Worm (Caenorhabditis elegans) whole organism, L1 larva: ENCODE results near the gene mma-1.

Source experiments
- C16A3.4 ChIP-seq: fragments of 150-350 bp; optimal IDR thresholded peaks from 2 replicates; lab custom pipeline; 2014; ENCODE audit warnings: missing biosample characterization, missing genetic modification characterization
- F16B12.6 ChIP-seq: fragments of 150-350 bp; optimal IDR thresholded peaks from 2 replicates; lab custom pipeline; 2014; ENCODE audit warnings: missing biosample characterization, missing genetic modification characterization
- alr-1 ChIP-seq: fragments of 200-800 bp; sonication (Bioruptor generic); optimal IDR thresholded peaks from 2 replicates; lab custom pipeline; 2018; ENCODE audit warnings: borderline replicate concordance, mild to moderate bottlenecking, missing genetic modification characterization, missing compliant biosample characterization
- aly-2 ChIP-seq: fragments of 150-350 bp; optimal IDR thresholded peaks from 2 replicates; lab custom pipeline; 2014; ENCODE audit warnings: missing biosample characterization, missing genetic modification characterization
- ama-1 ChIP-seq: fragments of 150-350 bp; optimal IDR thresholded peaks from 2 replicates; lab custom pipeline; 2014
- ceh-63 ChIP-seq: fragments of 200-800 bp; sonication (Bioruptor generic); optimal IDR thresholded peaks from 2 replicates; lab custom pipeline; 2018; ENCODE audit warnings: mild to moderate bottlenecking, missing genetic modification characterization, missing compliant biosample characterization
- ceh-8 ChIP-seq: fragments of 200-800 bp; sonication (Bioruptor generic); optimal IDR thresholded peaks from 2 replicates; lab custom pipeline; 2018; ENCODE audit warnings: mild to moderate bottlenecking, missing genetic modification characterization, moderate library complexity, missing compliant biosample characterization
- ceh-88 ChIP-seq: fragments of 200-800 bp; sonication (Bioruptor generic); IDR thresholded peaks from 2 replicates; pipeline ENCODE4 v1.3.6; 2022; ENCODE audit warnings: missing genetic modification characterization, missing compliant biosample characterization
- ceh-90 ChIP-seq: sonication (generic microtip); optimal IDR thresholded peaks from 2 replicates; lab custom pipeline; 2016; ENCODE audit warnings: missing genetic modification characterization, missing compliant biosample characterization
- dpl-1 ChIP-seq, 3 experiments: fragments of 150-350 bp in 2 of 3; sonication (generic microtip) in 1 of 3; optimal IDR thresholded peaks; 2 replicates each; lab custom pipeline; 2014 to 2017; ENCODE audit warnings: missing biosample characterization in 3 of 3, missing genetic modification characterization in 3 of 3, missing genetic modification reagents in 3 of 3
- efl-1 ChIP-seq, 4 experiments: fragments of 150-350 bp; optimal IDR thresholded peaks in 3 of 4; peaks in 1 of 4; 1 replicate in 1 of 4; 2 replicates in 3 of 4; lab custom pipeline; 2014; ENCODE audit warnings: missing biosample characterization in 2 of 4, missing genetic modification characterization in 2 of 4, missing genetic modification reagents in 2 of 4
- elt-2 ChIP-seq: sonication (generic microtip); optimal IDR thresholded peaks from 2 replicates; lab custom pipeline; 2016; ENCODE audit warnings: missing genetic modification characterization, mild to moderate bottlenecking, inconsistent platforms, missing compliant biosample characterization, missing genetic modification reagents
- elt-3 ChIP-seq, 6 experiments: fragments of 150-350 bp in 1 of 6; sonication (generic microtip); optimal IDR thresholded peaks; 2 replicates each; lab custom pipeline; 2017 to 2018; ENCODE audit warnings: missing biosample characterization in 6 of 6, missing genetic modification characterization in 6 of 6, inconsistent platforms in 1 of 6
- ets-5 ChIP-seq: fragments of 200-800 bp; sonication (Bioruptor generic); IDR thresholded peaks from 2 replicates; pipeline ENCODE4 v1.3.6; 2022; ENCODE audit warnings: missing genetic modification characterization, missing compliant biosample characterization
- fkh-10 ChIP-seq: sonication (generic microtip); optimal IDR thresholded peaks from 2 replicates; lab custom pipeline; 2017; ENCODE audit warnings: missing biosample characterization, missing genetic modification reagents, missing genetic modification characterization
- fkh-4 ChIP-seq: sonication (generic microtip); optimal IDR thresholded peaks from 2 replicates; lab custom pipeline; 2016; ENCODE audit warnings: missing compliant biosample characterization, missing genetic modification characterization, borderline replicate concordance
- fkh-8 ChIP-seq: sonication (generic microtip); optimal IDR thresholded peaks from 2 replicates; lab custom pipeline; 2016; ENCODE audit warnings: mild to moderate bottlenecking, missing genetic modification characterization, missing compliant biosample characterization
- fos-1 ChIP-seq: fragments of 150-350 bp; optimal IDR thresholded peaks from 2 replicates; lab custom pipeline; 2014; ENCODE audit warnings: missing biosample characterization, missing genetic modification characterization
- isw-1 ChIP-seq: fragments of 200-800 bp; sonication (Bioruptor generic); IDR thresholded peaks from 2 replicates; pipeline ENCODE4 v1.3.6; 2022; ENCODE audit warnings: missing genetic modification characterization, missing compliant biosample characterization
- lin-13 ChIP-seq: fragments of 150-350 bp; optimal IDR thresholded peaks from 2 replicates; lab custom pipeline; 2014; ENCODE audit warnings: missing biosample characterization, missing genetic modification reagents, missing genetic modification characterization
- lin-35 ChIP-seq, 2 experiments: fragments of 150-350 bp; optimal IDR thresholded peaks; 2 replicates each; lab custom pipeline; 2014; ENCODE audit warnings: missing biosample characterization in 2 of 2, missing genetic modification characterization in 2 of 2, missing genetic modification reagents in 2 of 2
- lin-39 ChIP-seq: fragments of 150-350 bp; optimal IDR thresholded peaks from 2 replicates; lab custom pipeline; 2014; ENCODE audit warnings: missing biosample characterization, missing genetic modification reagents, missing genetic modification characterization
- lsy-2 ChIP-seq, 2 experiments: fragments of 150-350 bp; optimal IDR thresholded peaks; 2 replicates each; lab custom pipeline; 2014; ENCODE audit warnings: missing biosample characterization in 2 of 2, missing genetic modification characterization in 2 of 2
- mab-9 ChIP-seq: fragments of 200-800 bp; sonication (Bioruptor generic); IDR thresholded peaks from 2 replicates; pipeline ENCODE4 v1.3.6; 2022; ENCODE audit warnings: missing genetic modification reagents, missing genetic modification characterization, missing compliant biosample characterization
- mdl-1 ChIP-seq, 2 experiments: fragments of 150-350 bp; optimal IDR thresholded peaks; 2 replicates each; lab custom pipeline; 2014 to 2017; ENCODE audit warnings: missing biosample characterization in 2 of 2, missing genetic modification characterization in 2 of 2, inconsistent platforms in 1 of 2
- nhr-12 ChIP-seq: sonication (generic microtip); optimal IDR thresholded peaks from 2 replicates; lab custom pipeline; 2017; ENCODE audit warnings: missing biosample characterization, missing genetic modification characterization
- nhr-20 ChIP-seq: sonication (generic microtip); optimal IDR thresholded peaks from 2 replicates; lab custom pipeline; 2016; ENCODE audit warnings: mild to moderate bottlenecking, missing genetic modification characterization, missing compliant biosample characterization
- nhr-237 ChIP-seq: fragments of 150-350 bp; optimal IDR thresholded peaks from 2 replicates; lab custom pipeline; 2014; ENCODE audit warnings: missing biosample characterization, missing genetic modification characterization
- nhr-28 ChIP-seq: fragments of 150-350 bp; optimal IDR thresholded peaks from 2 replicates; lab custom pipeline; 2014; ENCODE audit warnings: missing biosample characterization, missing genetic modification characterization
- nhr-47 ChIP-seq: sonication (generic microtip); optimal IDR thresholded peaks from 2 replicates; lab custom pipeline; 2016; ENCODE audit warnings: mild to moderate bottlenecking, missing genetic modification characterization, moderate library complexity, missing compliant biosample characterization
- nhr-84 ChIP-seq: sonication (generic microtip); optimal IDR thresholded peaks from 2 replicates; lab custom pipeline; 2017; ENCODE audit warnings: missing biosample characterization, missing genetic modification characterization
- pax-3 ChIP-seq: fragments of 200-800 bp; sonication (Bioruptor generic); optimal IDR thresholded peaks from 2 replicates; lab custom pipeline; 2018; ENCODE audit warnings: mild to moderate bottlenecking, missing genetic modification characterization, moderate library complexity, missing compliant biosample characterization
- rnt-1 ChIP-seq: sonication (generic microtip); optimal IDR thresholded peaks from 2 replicates; lab custom pipeline; 2016; ENCODE audit warnings: mild to moderate bottlenecking, missing genetic modification characterization, moderate library complexity, missing compliant biosample characterization
- skn-1 ChIP-seq: fragments of 150-350 bp; optimal IDR thresholded peaks from 2 replicates; lab custom pipeline; 2014; ENCODE audit warnings: missing biosample characterization, missing genetic modification characterization
- snu-23 ChIP-seq: sonication (generic microtip); optimal IDR thresholded peaks from 2 replicates; lab custom pipeline; 2016; ENCODE audit warnings: missing genetic modification characterization, missing compliant biosample characterization
- sup-37 ChIP-seq: fragments of 200-800 bp; sonication (Bioruptor generic); optimal IDR thresholded peaks from 2 replicates; lab custom pipeline; 2018; ENCODE audit warnings: mild to moderate bottlenecking, missing genetic modification characterization, missing compliant biosample characterization
- swsn-7 ChIP-seq: sonication (generic microtip); optimal IDR thresholded peaks from 2 replicates; lab custom pipeline; 2016; ENCODE audit warnings: missing genetic modification characterization, missing compliant biosample characterization
- tbx-2 ChIP-seq: sonication (generic microtip); optimal IDR thresholded peaks from 2 replicates; lab custom pipeline; 2016; ENCODE audit warnings: missing genetic modification characterization, missing compliant biosample characterization
- unc-30 ChIP-seq: sonication (generic microtip); optimal IDR thresholded peaks from 2 replicates; lab custom pipeline; 2017; ENCODE audit warnings: missing biosample characterization, missing genetic modification characterization
- ztf-11 ChIP-seq, 2 experiments: sonication (generic microtip); optimal IDR thresholded peaks; 2 replicates each; lab custom pipeline; 2016 to 2017; ENCODE audit warnings: missing genetic modification characterization in 2 of 2, missing biosample characterization in 1 of 2, missing compliant biosample characterization in 1 of 2
- ztf-4 ChIP-seq: fragments of 150-350 bp; optimal IDR thresholded peaks from 2 replicates; lab custom pipeline; 2014; ENCODE audit warnings: missing biosample characterization, missing genetic modification characterization

Gene mma-1

ce11 chrV:12612118-12612517 is 16.0 kb upstream of the mma-1 start, which contains the start of gene cyc-2.2:
Gene cyc-2.2, minus strand, starts transcription at chrV:12612218.
- TF ChIP-seq nhr-12 (no peak), swsn-7 (no peak), snu-23 (GFP tag; lab: Kevin White, UChicago) (no peak), sup-37 (GFP tag; lab: Kevin White, UChicago) (no peak), efl-1 (optimal IDR thresholded peaks at IDR 0.05; lab: Kevin White, UChicago) (no peak), efl-1 (GFP tag; optimal IDR thresholded peaks at IDR 0.05 in 1 of 2; lab: Kevin White, UChicago) (no peak), ceh-8 (GFP tag; lab: Kevin White, UChicago) (no peak), C16A3.4 (tag; lab: Kevin White, UChicago) (no peak), ama-1 (no peak), ets-5 (GFP tag; lab: Robert Waterston, UW) (no peak), F16B12.6 (tag; lab: Kevin White, UChicago) (no peak), tbx-2 (tag; lab: Kevin White, UChicago) (no peak), elt-3 (tag; optimal IDR thresholded peaks at IDR 0.05; lab: Kevin White, UChicago) (no peak), ceh-90 (tag; lab: Kevin White, UChicago) (no peak), nhr-84 (tag; lab: Kevin White, UChicago) (no peak), ceh-88 (GFP tag; lab: Robert Waterston, UW) (no peak), alr-1 (tag; lab: Kevin White, UChicago) (no peak), mab-9 (GFP tag; lab: Robert Waterston, UW) (no peak), rnt-1 (no peak)

ce11 chrV:12611029-12611428 is 14.9 kb upstream of the mma-1 start, which contains the start of gene cubn-1:
Gene cubn-1, plus strand, starts transcription at chrV:12611329.
- TF ChIP-seq mab-9 (GFP tag; lab: Robert Waterston, UW) (no peak), pax-3 (tag; lab: Kevin White, UChicago) (no peak), snu-23 (GFP tag; lab: Kevin White, UChicago) (no peak), sup-37 (GFP tag; lab: Kevin White, UChicago) (no peak), nhr-47 (tag; lab: Kevin White, UChicago) (no peak), lin-39 (no peak), ets-5 (GFP tag; lab: Robert Waterston, UW) (no peak), ztf-11 (tag; optimal IDR thresholded peaks at IDR 0.05; lab: Kevin White, UChicago) (no peak), skn-1 (no peak), aly-2 (tag; lab: Kevin White, UChicago) (no peak), lin-35 (GFP tag; optimal IDR thresholded peaks at IDR 0.05; lab: Kevin White, UChicago) (no peak), nhr-20 (tag; lab: Kevin White, UChicago) (no peak), fkh-10 (GFP tag; lab: Kevin White, UChicago) (no peak), lsy-2 (tag; optimal IDR thresholded peaks at IDR 0.05; lab: Kevin White, UChicago) (no peak), nhr-237 (no peak), F16B12.6 (tag; lab: Kevin White, UChicago) (no peak), elt-2 (tag; lab: Kevin White, UChicago) (no peak), fkh-4 (tag; lab: Kevin White, UChicago) (no peak), dpl-1 (GFP tag; optimal IDR thresholded peaks at IDR 0.05; lab: Kevin White, UChicago) (no peak), fkh-8 (tag; lab: Kevin White, UChicago) (no peak)

- TF ChIP-seq ztf-4 (no peak), lin-13 (GFP tag; lab: Kevin White, UChicago) (no peak), isw-1 (GFP tag; lab: Robert Waterston, UW) (no peak), nhr-28 (tag; lab: Kevin White, UChicago) (no peak), mdl-1 (tag; optimal IDR thresholded peaks at IDR 0.05; lab: Kevin White, UChicago) (no peak), ceh-63 (no peak), fos-1 (no peak), unc-30 (no peak)
Measured at ce11 chrV:12609526-12609925, 13.4 kb upstream of the mma-1 start, which contains the start of gene ZC116.1. Gene ZC116.1, plus strand, starts transcription at chrV:12609826.
